Fruit fly (Drosophila melanogaster) whole organism, embryonic: ENCODE measurements around the gene ric8a.

Experiments
- Abd-B ChIP-seq: fragments of 200-800 bp; sonication (Bioruptor generic); optimal IDR thresholded peaks from 2 replicates; lab custom pipeline; 2018; ENCODE audit warnings: missing biosample characterization, mild to moderate bottlenecking, missing genetic modification characterization, moderate library complexity
- B-H2 ChIP-seq: fragments of 200-800 bp; sonication (Bioruptor generic); optimal IDR thresholded peaks from 2 replicates; lab custom pipeline; 2018; ENCODE audit warnings: missing biosample characterization, mild to moderate bottlenecking, missing genetic modification characterization
- CG10267 ChIP-seq: fragments of 200-800 bp; sonication (Bioruptor generic); optimal IDR thresholded peaks from 2 replicates; lab custom pipeline; 2018; ENCODE audit warnings: missing biosample characterization, mild to moderate bottlenecking, missing genetic modification characterization, moderate library complexity
- CG11247 ChIP-seq: fragments of 200-800 bp; sonication (Bioruptor generic); IDR thresholded peaks from 2 replicates; pipeline ENCODE4 v1.3.6; 2022; ENCODE audit warnings: missing biosample characterization, missing genetic modification characterization
- CG11723 ChIP-seq: fragments of 200-800 bp; sonication (Bioruptor generic); optimal IDR thresholded peaks from 2 replicates; lab custom pipeline; 2017; ENCODE audit warnings: missing biosample characterization, mild to moderate bottlenecking, missing genetic modification characterization
- CG12071 ChIP-seq: fragments of 200-800 bp; sonication (Bioruptor generic); optimal IDR thresholded peaks from 3 replicates; lab custom pipeline; 2018; ENCODE audit warnings: missing biosample characterization, mild to moderate bottlenecking, missing genetic modification characterization
- CG12391 ChIP-seq: fragments of 200-800 bp; sonication (Bioruptor generic); optimal IDR thresholded peaks from 3 replicates; lab custom pipeline; 2018; ENCODE audit warnings: missing biosample characterization, mild to moderate bottlenecking, missing genetic modification characterization, moderate library complexity
- CG13424 ChIP-seq: fragments of 200-800 bp; sonication (Bioruptor generic); optimal IDR thresholded peaks from 2 replicates; lab custom pipeline; 2019; ENCODE audit warnings: missing biosample characterization, mild to moderate bottlenecking, missing genetic modification characterization, moderate library complexity
- CG14710 ChIP-seq: fragments of 200-800 bp; sonication (Bioruptor generic); optimal IDR thresholded peaks from 3 replicates; lab custom pipeline; 2019; ENCODE audit warnings: missing biosample characterization, mild to moderate bottlenecking, missing genetic modification characterization, moderate library complexity
- CG14860 ChIP-seq: fragments of 200-800 bp; sonication (Bioruptor generic); IDR thresholded peaks from 3 replicates; pipeline ENCODE4 v1.3.6; 2022; ENCODE audit warnings: missing biosample characterization, missing genetic modification characterization; ENCODE audit not compliant: partially characterized antibody
- CG15479 ChIP-seq: fragments of 200-800 bp; sonication (Bioruptor generic); optimal IDR thresholded peaks from 3 replicates; lab custom pipeline; 2019; ENCODE audit warnings: missing biosample characterization, mild to moderate bottlenecking, missing genetic modification characterization, moderate library complexity
- CG1832 ChIP-seq: fragments of 200-800 bp; sonication (Bioruptor generic); optimal IDR thresholded peaks from 2 replicates; lab custom pipeline; 2017; ENCODE audit warnings: missing biosample characterization, mild to moderate bottlenecking, missing genetic modification characterization, inconsistent platforms
- CG18764 ChIP-seq: fragments of 200-800 bp; sonication (Bioruptor generic); optimal IDR thresholded peaks from 3 replicates; lab custom pipeline; 2016; ENCODE audit warnings: missing biosample characterization, missing genetic modification characterization
- CG2116 ChIP-seq: fragments of 200-800 bp; sonication (Bioruptor generic); optimal IDR thresholded peaks from 3 replicates; lab custom pipeline; 2018; ENCODE audit warnings: missing biosample characterization, mild to moderate bottlenecking, missing genetic modification characterization
- CG2120 ChIP-seq: fragments of 200-800 bp; sonication (Bioruptor generic); optimal IDR thresholded peaks from 3 replicates; lab custom pipeline; 2016; ENCODE audit warnings: missing biosample characterization, missing genetic modification characterization
- CG2712 ChIP-seq: fragments of 200-800 bp; optimal IDR thresholded peaks from 3 replicates; lab custom pipeline; 2019; ENCODE audit warnings: missing biosample characterization, mild to moderate bottlenecking, missing genetic modification characterization, moderate library complexity
- CG34376 ChIP-seq: fragments of 200-800 bp; sonication (Bioruptor generic); optimal IDR thresholded peaks from 2 replicates; lab custom pipeline; 2018; ENCODE audit warnings: missing biosample characterization, mild to moderate bottlenecking, missing genetic modification characterization
- CG34422 ChIP-seq: fragments of 200-800 bp; sonication (Bioruptor generic); IDR thresholded peaks from 3 replicates; pipeline ENCODE4 v1.3.6; 2022; ENCODE audit warnings: missing biosample characterization, missing genetic modification characterization
- CG42726 ChIP-seq: fragments of 200-800 bp; sonication (Bioruptor generic); IDR thresholded peaks from 2 replicates; pipeline ENCODE4 v1.3.6; 2022; ENCODE audit warnings: missing biosample characterization, missing genetic modification characterization; ENCODE audit not compliant: partially characterized antibody
- CG4617 ChIP-seq: fragments of 200-800 bp; sonication (Bioruptor generic); optimal IDR thresholded peaks from 3 replicates; lab custom pipeline; 2016; ENCODE audit warnings: missing biosample characterization, missing genetic modification characterization, borderline replicate concordance
- CG6765 ChIP-seq: fragments of 200-800 bp; sonication (Bioruptor generic); optimal IDR thresholded peaks from 3 replicates; lab custom pipeline; 2017; ENCODE audit warnings: missing biosample characterization, mild to moderate bottlenecking, missing genetic modification characterization
- CG7372 ChIP-seq: fragments of 200-800 bp; sonication (Bioruptor generic); IDR thresholded peaks from 2 replicates; pipeline ENCODE4 v1.3.6; 2022; ENCODE audit warnings: missing biosample characterization, missing genetic modification characterization
- CTCF ChIP-seq: fragments of 200-800 bp; sonication (Bioruptor generic); optimal IDR thresholded peaks from 2 replicates; lab custom pipeline; 2017; ENCODE audit warnings: missing biosample characterization, mild to moderate bottlenecking, missing genetic modification characterization, moderate library complexity
- CoRest ChIP-seq: fragments of 200-800 bp; sonication (Bioruptor generic); optimal IDR thresholded peaks from 3 replicates; lab custom pipeline; 2018; ENCODE audit warnings: missing biosample characterization, mild to moderate bottlenecking, missing genetic modification characterization, moderate library complexity
- D19B ChIP-seq: fragments of 200-800 bp; sonication (Bioruptor generic); optimal IDR thresholded peaks from 2 replicates; lab custom pipeline; 2017; ENCODE audit warnings: missing biosample characterization, mild to moderate bottlenecking, missing genetic modification characterization
- Dek ChIP-seq: fragments of 200-800 bp; sonication (Bioruptor generic); optimal IDR thresholded peaks from 3 replicates; lab custom pipeline; 2019; ENCODE audit warnings: missing biosample characterization, mild to moderate bottlenecking, missing genetic modification characterization, moderate library complexity
- HmgZ ChIP-seq: fragments of 200-800 bp; sonication (Bioruptor generic); optimal IDR thresholded peaks from 2 replicates; lab custom pipeline; 2018; ENCODE audit warnings: missing biosample characterization, mild to moderate bottlenecking, missing genetic modification characterization
- Lhr ChIP-seq: fragments of 200-800 bp; sonication (Bioruptor generic); optimal IDR thresholded peaks from 3 replicates; lab custom pipeline; 2017; ENCODE audit warnings: mild to moderate bottlenecking, missing biosample characterization, missing genetic modification reagents, missing genetic modification characterization
- Max ChIP-seq: fragments of 200-800 bp; sonication (Bioruptor generic); optimal IDR thresholded peaks from 2 replicates; lab custom pipeline; 2016; ENCODE audit warnings: missing biosample characterization, mild to moderate bottlenecking, missing genetic modification characterization
- Myb ChIP-seq: fragments of 200-800 bp; sonication (Bioruptor generic); optimal IDR thresholded peaks from 2 replicates; lab custom pipeline; 2016; ENCODE audit warnings: missing biosample characterization, missing genetic modification characterization
- Optix ChIP-seq: fragments of 200-800 bp; sonication (Bioruptor generic); IDR thresholded peaks from 3 replicates; pipeline ENCODE4 v1.3.6; 2022; ENCODE audit warnings: missing biosample characterization, missing genetic modification characterization
- Rfx ChIP-seq: fragments of 200-800 bp; sonication (Bioruptor generic); IDR thresholded peaks from 2 replicates; pipeline ENCODE4 v1.3.6; 2022; ENCODE audit warnings: missing biosample characterization, missing genetic modification characterization
- Xrp1 ChIP-seq: fragments of 200-800 bp; sonication (Bioruptor generic); IDR thresholded peaks from 2 replicates; pipeline ENCODE4 v1.3.6; 2022; ENCODE audit warnings: missing biosample characterization, missing genetic modification characterization
- ato ChIP-seq: fragments of 200-800 bp; sonication (Bioruptor generic); IDR thresholded peaks from 2 replicates; pipeline ENCODE4 v1.3.6; 2022; ENCODE audit warnings: missing biosample characterization, missing genetic modification characterization; ENCODE audit not compliant: partially characterized antibody
- chn ChIP-seq: fragments of 200-800 bp; sonication (Bioruptor generic); optimal IDR thresholded peaks from 2 replicates; lab custom pipeline; 2016; ENCODE audit warnings: missing biosample characterization, missing genetic modification characterization
- ci ChIP-seq: fragments of 200-800 bp; sonication (Bioruptor generic); IDR thresholded peaks from 3 replicates; pipeline ENCODE4 v1.3.6; 2022; ENCODE audit warnings: missing biosample characterization, missing genetic modification characterization
- crp ChIP-seq, 2 experiments: fragments of 200-800 bp; sonication (Bioruptor generic); optimal IDR thresholded peaks; 2 replicates in 1 of 2; 3 replicates in 1 of 2; lab custom pipeline; 2017; ENCODE audit warnings: missing biosample characterization in 2 of 2, missing genetic modification characterization in 2 of 2, mild to moderate bottlenecking in 1 of 2, moderate library complexity in 1 of 2
- dysf ChIP-seq: fragments of 200-800 bp; sonication (Bioruptor generic); IDR thresholded peaks from 3 replicates; pipeline ENCODE4 v1.3.6; 2022; ENCODE audit warnings: missing biosample characterization, missing genetic modification characterization
- gfzf ChIP-seq: fragments of 200-800 bp; sonication (Bioruptor generic); optimal IDR thresholded peaks from 2 replicates; lab custom pipeline; 2016; ENCODE audit warnings: missing biosample characterization, mild to moderate bottlenecking, missing genetic modification characterization, moderate library complexity
- jumu ChIP-seq: fragments of 200-800 bp; sonication (Bioruptor generic); optimal IDR thresholded peaks from 3 replicates; lab custom pipeline; 2016; ENCODE audit warnings: missing biosample characterization, missing genetic modification characterization
- knrl ChIP-seq: fragments of 200-800 bp; sonication (Bioruptor generic); IDR thresholded peaks from 3 replicates; pipeline ENCODE4 v1.3.6; 2022; ENCODE audit warnings: missing biosample characterization, missing genetic modification characterization; ENCODE audit not compliant: partially characterized antibody
- nerfin-2 ChIP-seq: fragments of 200-800 bp; sonication (Bioruptor generic); IDR thresholded peaks from 2 replicates; pipeline ENCODE4 v1.3.6; 2022; ENCODE audit warnings: missing biosample characterization, missing genetic modification characterization; ENCODE audit not compliant: partially characterized antibody
- nmo ChIP-seq: fragments of 200-800 bp; sonication (Bioruptor generic); optimal IDR thresholded peaks from 2 replicates; lab custom pipeline; 2018; ENCODE audit warnings: missing biosample characterization, mild to moderate bottlenecking, missing genetic modification characterization, moderate library complexity
- nom ChIP-seq: fragments of 200-800 bp; sonication (Bioruptor generic); optimal IDR thresholded peaks from 2 replicates; lab custom pipeline; 2017; ENCODE audit warnings: missing biosample characterization, missing genetic modification characterization, mild to moderate bottlenecking, moderate library complexity, missing genetic modification reagents
- phol ChIP-seq: fragments of 200-800 bp; sonication (Bioruptor generic); optimal IDR thresholded peaks from 3 replicates; lab custom pipeline; 2018; ENCODE audit warnings: missing biosample characterization, mild to moderate bottlenecking, missing genetic modification characterization, moderate library complexity
- ssp ChIP-seq: fragments of 200-800 bp; sonication (Bioruptor generic); IDR thresholded peaks from 2 replicates; pipeline ENCODE4 v1.3.6; 2022; ENCODE audit warnings: missing biosample characterization, missing genetic modification characterization
- stc ChIP-seq: fragments of 200-800 bp; sonication (Bioruptor generic); IDR thresholded peaks from 2 replicates; pipeline ENCODE4 v1.3.6; 2022; ENCODE audit warnings: missing biosample characterization, missing genetic modification characterization
- tin ChIP-seq: fragments of 200-800 bp; sonication (Bioruptor generic); optimal IDR thresholded peaks from 3 replicates; lab custom pipeline; 2016; ENCODE audit warnings: missing biosample characterization, missing genetic modification characterization
- zen2 ChIP-seq: fragments of 200-800 bp; sonication (Bioruptor generic); IDR thresholded peaks from 3 replicates; pipeline ENCODE4 v1.3.6; 2022; ENCODE audit warnings: missing biosample characterization, missing genetic modification characterization; ENCODE audit not compliant: partially characterized antibody

Gene ric8a

dm6 chrX:9282783-9283289, 26.9 kb downstream of the ric8a start, which contains the start of gene c11.1 (continued):
- TF ChIP-seq D19B (GFP tag; lab: Kevin White, UChicago) (no peak), Optix (GFP tag; lab: Robert Waterston, UW) (no peak), CG2120 (GFP tag; lab: Kevin White, UChicago) (peak; percentile 32), CG1832 (GFP tag; lab: Kevin White, UChicago) (no peak), CG12391 (peak; percentile 31), CG34376 (no peak), CG4617 (peak; percentile 45), Dek (peak; percentile 41), HmgZ (tag; lab: Kevin White, UChicago) (peak; percentile 58), CG6765 (GFP tag; lab: Kevin White, UChicago) (no peak), CG11247 (GFP tag; lab: Robert Waterston, UW) (no peak), ssp (GFP tag; lab: Robert Waterston, UW) (0 out of 2 replicates have a peak, but pooled peaks have one; percentile 18), phol (tag; lab: Kevin White, UChicago) (peak; percentile 19), CG15479 (peak; percentile 83), Abd-B (GFP tag; lab: Kevin White, UChicago) (peak; percentile 88), knrl (GFP tag; lab: Robert Waterston, UW) (peak; percentile 53; the same call in 2 of the 3 replicates), CG14860 (GFP tag; lab: Robert Waterston, UW) (no peak), stc (no peak), Lhr (peak; percentile 75), chn (GFP tag; lab: Kevin White, UChicago) (peak; percentile 31), nerfin-2 (GFP tag; lab: Robert Waterston, UW) (no peak), nmo (GFP tag; lab: Kevin White, UChicago) (peak; percentile 30), nom (GFP tag; lab: Kevin White, UChicago) (peak; percentile 28), dysf (peak; percentile 39; the same call in 1 of the 3 replicates), CG14710 (tag; lab: Kevin White, UChicago) (peak; percentile 38), ci (GFP tag; lab: Robert Waterston, UW) (peak; percentile 34; the same call in 1 of the 3 replicates), CG11723 (no peak), jumu (no peak), CG12071 (GFP tag; lab: Kevin White, UChicago) (no peak), CG34422 (GFP tag; lab: Robert Waterston, UW) (peak; percentile 53; the same call in 2 of the 3 replicates), Xrp1 (GFP tag; lab: Robert Waterston, UW) (no peak), ato (GFP tag; lab: Robert Waterston, UW) (0 out of 2 replicates have a peak, but pooled peaks have one; percentile 34), tin (no peak), Rfx (GFP tag; lab: Robert Waterston, UW) (peak; percentile 38; the same call in 1 of the 2 replicates), CG18764 (GFP tag; lab: Kevin White, UChicago) (no peak), CG13424 (tag; lab: Kevin White, UChicago) (no peak), gfzf (GFP tag; lab: Kevin White, UChicago) (peak; percentile 95), Myb (GFP tag; lab: Kevin White, UChicago) (peak; percentile 69), crp (GFP tag; optimal IDR thresholded peaks at IDR 0.05; lab: Kevin White, UChicago) (peak in 1 of 2 experiments; percentile 65), CoRest (peak; percentile 24), CG2116 (GFP tag; lab: Kevin White, UChicago) (peak; percentile 24), CG42726 (0 out of 2 replicates have a peak, but pooled peaks have one; percentile 10), B-H2 (GFP tag; lab: Kevin White, UChicago) (no peak), CTCF (GFP tag; lab: Kevin White, UChicago) (peak; percentile 44), CG2712 (tag; lab: Kevin White, UChicago) (peak; percentile 18), zen2 (no peak), Max (GFP tag; lab: Kevin White, UChicago) (no peak), CG7372 (GFP tag; lab: Robert Waterston, UW) (no peak), CG10267 (tag; lab: Kevin White, UChicago) (peak; percentile 4)
